Fruit fly (Drosophila melanogaster) Kc167 (cell line): Measurements from ENCODE around the gene TH1.

Experiments used
- Myc ChIP-seq: fragments of >200 bp; optimal IDR thresholded peaks from 2 replicates; lab custom pipeline; 2017; ENCODE audit warnings: missing external identifiers
- Sin3A ChIP-seq: fragments of >200 bp; optimal IDR thresholded peaks from 2 replicates; lab custom pipeline; 2018; ENCODE audit warnings: missing external identifiers
- h ChIP-seq: fragments of >200 bp; optimal IDR thresholded peaks from 3 replicates; lab custom pipeline; 2018; ENCODE audit warnings: missing external identifiers
- insv ChIP-seq: fragments of >200 bp; optimal IDR thresholded peaks from 3 replicates; lab custom pipeline; 2018; ENCODE audit warnings: missing external identifiers
- psq ChIP-seq: fragments of >200 bp; optimal IDR thresholded peaks from 2 replicates; lab custom pipeline; 2017; ENCODE audit warnings: missing external identifiers
- ttk ChIP-seq: sonication (Bioruptor generic); optimal IDR thresholded peaks from 2 replicates; lab custom pipeline; 2017; ENCODE audit warnings: missing external identifiers

- TF ChIP-seq h (lab: Kevin White, UChicago), result no peak
- no peak for TF ChIP-seq insv (lab: Kevin White, UChicago)
- TF ChIP-seq psq (lab: Kevin White, UChicago), result no peak
- no peak for TF ChIP-seq Myc
- no peak for TF ChIP-seq Sin3A
- no peak for TF ChIP-seq ttk
These were observed 13.6 kb upstream of the TH1 start, which contains the start of gene CG9981 for dm6 chrX:16404803-16405202.
